Worm (Caenorhabditis elegans) whole organism, mixed stage, embryonic: Measurements from ENCODE around the gene ckb-4.

ENCODE experiments used
- elt-1 ChIP-seq: sonication (generic microtip); optimal IDR thresholded peaks from 2 replicates; lab custom pipeline; 2017; ENCODE audit warnings: missing genetic modification characterization, mild to moderate bottlenecking, missing compliant biosample characterization, antibody characterized with exemption, moderate library complexity, borderline replicate concordance; ENCODE audit not compliant: insufficient read depth
- elt-3 ChIP-seq: fragments of 150-350 bp; optimal IDR thresholded peaks from 2 replicates; lab custom pipeline; 2014; ENCODE audit warnings: missing biosample characterization, missing genetic modification characterization
- nhr-237 ChIP-seq: fragments of 150-350 bp; optimal IDR thresholded peaks from 2 replicates; lab custom pipeline; 2014; ENCODE audit warnings: missing biosample characterization, missing genetic modification characterization
- nhr-28 ChIP-seq: fragments of 150-350 bp; optimal IDR thresholded peaks from 2 replicates; lab custom pipeline; 2014; ENCODE audit warnings: missing biosample characterization, missing genetic modification characterization
- nhr-76 ChIP-seq: sonication (generic microtip); optimal IDR thresholded peaks from 2 replicates; lab custom pipeline; 2017; ENCODE audit warnings: missing biosample characterization, missing genetic modification characterization
- snpc-4 ChIP-seq: fragments of 150-350 bp; optimal IDR thresholded peaks from 2 replicates; lab custom pipeline; 2014; ENCODE audit warnings: missing biosample characterization, missing genetic modification characterization
- tbx-8 ChIP-seq: fragments of 200-800 bp; sonication (Bioruptor generic); optimal IDR thresholded peaks from 2 replicates; lab custom pipeline; 2018; ENCODE audit warnings: mild to moderate bottlenecking, missing genetic modification characterization, moderate library complexity, missing compliant biosample characterization
- unc-39 ChIP-seq: fragments of 150-350 bp; optimal IDR thresholded peaks from 2 replicates; lab custom pipeline; 2014; ENCODE audit warnings: missing biosample characterization, missing genetic modification characterization
- unc-62 ChIP-seq: fragments of 150-350 bp; optimal IDR thresholded peaks from 2 replicates; lab custom pipeline; 2014; ENCODE audit warnings: missing biosample characterization, missing genetic modification reagents, missing genetic modification characterization

DNA sequence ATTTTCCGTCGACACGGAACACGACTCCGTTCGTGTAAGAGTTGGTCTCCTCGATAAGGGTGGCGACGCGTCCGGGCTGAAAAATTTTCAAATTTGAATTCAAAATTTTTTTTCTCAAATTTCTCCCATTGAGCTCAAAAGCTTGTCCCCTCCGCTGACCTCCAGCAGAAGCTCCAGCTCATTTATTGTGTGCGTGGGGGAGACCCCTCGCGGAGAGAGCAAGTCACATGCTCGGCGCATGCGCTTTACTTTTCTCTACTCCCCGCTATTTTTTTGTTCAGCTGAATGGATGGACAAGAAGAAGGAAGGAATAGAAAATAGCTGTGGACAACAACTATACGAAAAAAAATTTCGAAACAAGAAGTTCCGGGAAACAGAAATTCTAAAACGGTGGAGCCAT is 24.3 kb upstream of the ckb-4 start:
- TF ChIP-seq nhr-28 (tag; lab: Kevin White, UChicago) = no peak
- TF ChIP-seq elt-1 = no peak
- TF ChIP-seq elt-3 (tag; lab: Kevin White, UChicago) = no peak
- no peak for TF ChIP-seq tbx-8
- TF ChIP-seq unc-62 = no peak
- TF ChIP-seq nhr-76 (tag; lab: Kevin White, UChicago) = no peak
- TF ChIP-seq unc-39 (tag; lab: Kevin White, UChicago) = no peak
- TF ChIP-seq nhr-237 = peak; percentile 20
- TF ChIP-seq snpc-4 (tag; lab: Kevin White, UChicago) = no peak
